Worm (Caenorhabditis elegans) whole organism, dauer: ENCODE measurements around the gene rsp-4.
"Not testable (repeated sequence)": the region's sequence is repeated elsewhere in the genome, so short reads cannot be mapped to it uniquely, and the experiment has no call there.

Source experiments
- unc-62 ChIP-seq: sonication (generic microtip); optimal IDR thresholded peaks from 2 replicates; lab custom pipeline; 2017; ENCODE audit warnings: missing biosample characterization, missing genetic modification reagents, missing genetic modification characterization

rsp-4 gene

DNA sequence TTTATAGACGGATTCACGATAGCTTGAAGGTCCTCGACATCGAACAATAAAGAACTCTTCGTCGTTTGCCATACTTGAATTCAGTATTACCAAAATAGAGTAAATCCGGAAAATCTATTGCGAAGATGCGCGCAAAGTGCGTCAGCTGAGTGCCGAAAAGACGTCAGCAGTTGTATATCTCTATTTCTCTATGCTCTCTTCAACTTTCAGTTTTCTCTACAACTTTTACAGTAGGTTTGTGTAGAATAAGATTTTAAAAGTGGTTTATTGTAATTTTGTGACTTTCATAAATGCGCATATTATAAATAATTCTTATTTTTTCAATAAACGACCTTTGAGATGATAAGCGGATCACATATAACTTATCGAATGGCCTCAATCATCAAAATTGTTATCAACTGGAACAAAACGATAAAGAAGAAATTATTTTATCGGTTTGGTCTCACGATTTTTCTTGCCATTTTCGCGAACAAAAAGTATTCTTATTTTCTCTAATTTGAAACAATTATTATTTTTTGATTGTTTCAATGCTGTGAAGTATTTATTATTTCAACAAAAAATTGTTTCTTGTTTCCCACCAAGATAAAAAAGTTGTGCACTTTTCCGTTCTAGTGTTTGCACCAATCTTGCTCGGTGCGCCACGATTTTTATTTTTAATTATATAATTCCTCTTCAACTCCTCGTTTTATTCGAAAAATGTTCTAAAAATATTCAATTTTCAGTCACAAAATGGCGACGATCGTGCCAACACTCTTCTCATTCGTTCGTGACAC, 15.2 kb downstream of the rsp-4 start, which contains the start of the genes agt-2 and F09E5.3:
agt-2 (minus strand) TSS at position 553 of the 773 bp plus-strand sequence.
F09E5.3 (plus strand) TSS at position 723 of the 773 bp plus-strand sequence.
- no peak for TF ChIP-seq unc-62 (GFP tag; lab: Kevin White, UChicago)

DNA sequence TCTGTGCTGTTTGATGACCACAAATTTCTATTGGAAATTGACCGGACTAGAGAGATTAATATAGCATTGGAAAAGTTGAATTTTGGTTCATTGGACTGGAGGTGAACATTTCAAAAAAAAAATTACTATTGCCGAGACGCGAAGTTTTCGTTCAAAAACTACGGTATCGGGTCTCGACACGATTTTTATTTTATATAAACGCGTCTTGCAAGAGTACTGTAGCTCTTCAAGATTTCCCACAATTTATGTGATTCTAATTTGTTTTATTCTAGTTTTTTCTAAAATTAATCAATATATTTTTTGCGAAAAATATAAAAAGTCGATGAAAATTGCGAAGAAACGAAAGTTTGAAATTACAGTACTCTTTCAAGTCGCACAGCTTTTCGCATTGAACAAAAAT, 18.0 kb downstream of the rsp-4 start, which contains the start of gene F09E5.12:
F09E5.12 (minus strand) TSS at position 101 of the 400 bp plus-strand sequence.
- TF ChIP-seq unc-62 (GFP tag; lab: Kevin White, UChicago), result no peak

DNA sequence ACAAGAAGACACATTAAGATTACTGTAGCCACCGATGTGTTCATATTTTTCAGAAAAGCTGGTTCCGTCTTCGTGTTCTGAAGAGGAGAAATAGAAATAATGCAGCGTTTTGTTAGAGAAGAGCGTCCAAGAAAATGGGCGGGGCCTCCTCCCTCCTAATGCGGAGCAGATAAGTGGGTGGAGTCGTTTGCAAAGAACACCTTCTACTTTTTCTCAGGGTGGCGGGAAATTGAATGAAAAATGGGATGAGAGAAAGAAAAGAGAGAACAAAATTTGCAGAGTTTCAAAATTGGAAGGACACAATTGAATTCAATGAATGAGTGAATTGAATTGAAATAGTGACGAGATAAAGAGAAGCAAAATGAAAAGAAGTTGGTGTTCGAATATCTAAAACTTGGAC, 23.0 kb downstream of the rsp-4 start, which contains the start of gene F09E5.16:
F09E5.16 (minus strand) TSS at position 101 of the 400 bp plus-strand sequence.
- TF ChIP-seq unc-62 (GFP tag; lab: Kevin White, UChicago), result no peak

- TF ChIP-seq unc-62 (GFP tag; lab: Kevin White, UChicago), result no peak
These were observed 24.1 kb downstream of the rsp-4 start for ce11 chrII:5364516-5364915.

DNA sequence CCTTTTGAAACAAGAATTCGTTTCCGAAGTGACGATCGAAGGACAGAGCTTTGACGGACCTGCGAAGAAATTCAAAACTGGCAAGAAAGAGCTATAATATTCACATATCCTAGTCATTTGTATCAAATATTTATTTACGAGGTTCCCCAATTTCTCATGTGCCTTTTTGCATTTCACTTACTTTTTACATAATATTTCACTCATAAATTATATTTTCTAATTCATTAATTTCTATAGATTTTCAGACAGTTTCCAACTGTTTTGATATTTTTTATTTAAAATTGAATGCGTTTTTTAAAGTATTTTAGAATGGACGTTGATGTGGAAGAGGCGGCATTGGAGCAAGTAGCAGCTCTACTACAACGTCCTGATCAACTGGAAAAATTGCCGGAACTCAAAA, 29.4 kb downstream of the rsp-4 start, which contains the start of gene sec-6:
sec-6 (plus strand) TSS at position 301 of the 400 bp plus-strand sequence.
- TF ChIP-seq unc-62 (GFP tag; lab: Kevin White, UChicago), result no peak

- TF ChIP-seq unc-62 (GFP tag; lab: Kevin White, UChicago), result no peak
These were observed 30.4 kb downstream of the rsp-4 start, which contains the start of the genes F09E5.11 and bmy-1 for ce11 chrII:5358137-5358745. F09E5.11 (minus strand) TSS chrII:5358187. bmy-1 (plus strand) TSS chrII:5358695.

DNA sequence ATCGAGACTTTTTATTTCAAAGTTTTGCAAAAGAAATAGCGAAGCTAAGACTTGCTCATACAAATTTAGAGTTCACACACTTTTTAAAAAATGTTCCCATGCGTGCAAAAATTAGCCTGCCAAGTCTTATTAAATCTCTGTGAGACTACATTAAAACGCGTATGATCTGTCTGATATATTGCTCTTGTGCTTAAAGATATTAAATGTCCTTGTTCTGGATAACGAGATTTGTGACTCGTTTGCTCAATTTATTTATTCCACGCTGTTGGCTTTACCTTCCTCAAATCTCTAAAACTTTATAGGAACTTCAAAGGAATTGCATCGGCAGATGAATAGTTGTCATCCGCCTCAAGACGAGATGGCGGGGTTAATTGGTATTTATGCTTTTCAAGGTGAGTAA, 33.3 kb downstream of the rsp-4 start, which contains the start of gene srg-69:
srg-69 (plus strand) TSS at position 301 of the 400 bp plus-strand sequence.
- TF ChIP-seq unc-62 (GFP tag; lab: Kevin White, UChicago), result no peak

DNA sequence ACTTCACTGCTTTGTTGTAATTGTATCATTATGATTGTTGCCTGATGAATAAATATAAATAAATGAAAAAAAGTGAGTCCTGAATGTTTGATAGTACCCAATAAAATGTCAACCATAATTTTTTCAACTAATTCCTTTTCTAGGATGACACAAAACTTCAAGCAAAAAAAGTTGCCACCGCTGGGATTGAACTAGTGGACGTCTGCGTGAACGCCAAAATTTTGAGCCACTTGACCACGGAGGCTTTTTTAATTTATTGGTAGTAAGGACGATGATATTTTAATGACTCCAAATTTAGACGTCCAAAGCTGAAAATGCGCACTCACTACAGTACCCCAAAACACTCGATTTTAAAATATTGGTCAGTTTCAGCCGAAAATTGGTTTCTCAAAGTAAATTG, 35.0 kb downstream of the rsp-4 start:
- TF ChIP-seq unc-62 (GFP tag; lab: Kevin White, UChicago), result no peak

DNA sequence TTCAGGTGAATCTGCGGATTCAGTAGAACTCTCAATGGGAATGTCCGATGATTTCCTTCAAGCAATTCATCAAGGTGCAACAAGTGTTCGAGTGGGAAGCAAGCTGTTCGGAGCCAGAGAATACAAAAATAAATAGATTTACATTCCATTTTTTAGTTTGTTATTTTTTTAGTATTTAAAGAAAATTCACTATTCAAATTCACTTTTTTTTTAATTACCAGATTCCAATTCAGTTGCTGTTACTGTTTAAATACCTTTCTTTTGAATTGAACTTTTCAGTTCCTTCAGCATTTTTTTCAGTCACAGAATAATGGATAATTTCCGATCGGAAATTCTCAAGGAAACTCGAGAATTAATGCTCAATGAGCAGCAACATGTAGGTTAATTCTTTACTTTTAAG, 36.8 kb downstream of the rsp-4 start, which contains the start of gene F09E5.7:
F09E5.7 (plus strand) TSS at position 301 of the 400 bp plus-strand sequence.
- no peak for TF ChIP-seq unc-62 (GFP tag; lab: Kevin White, UChicago)

ce11 chrII:5350357-5350756, 38.3 kb downstream of the rsp-4 start, which contains the start of gene F09E5.8:
F09E5.8 (plus strand) TSS chrII:5350669.
- TF ChIP-seq unc-62 (GFP tag; lab: Kevin White, UChicago), result not testable (repeated sequence)

- TF ChIP-seq unc-62 (GFP tag; lab: Kevin White, UChicago), result no peak
These were observed 43.9 kb downstream of the rsp-4 start, which contains the start of gene F09E5.14 for ce11 chrII:5344775-5345174. F09E5.14 (minus strand) TSS chrII:5344875.

ce11 chrII:5342412-5342811, 46.2 kb downstream of the rsp-4 start:
- no peak for TF ChIP-seq unc-62 (GFP tag; lab: Kevin White, UChicago)

DNA sequence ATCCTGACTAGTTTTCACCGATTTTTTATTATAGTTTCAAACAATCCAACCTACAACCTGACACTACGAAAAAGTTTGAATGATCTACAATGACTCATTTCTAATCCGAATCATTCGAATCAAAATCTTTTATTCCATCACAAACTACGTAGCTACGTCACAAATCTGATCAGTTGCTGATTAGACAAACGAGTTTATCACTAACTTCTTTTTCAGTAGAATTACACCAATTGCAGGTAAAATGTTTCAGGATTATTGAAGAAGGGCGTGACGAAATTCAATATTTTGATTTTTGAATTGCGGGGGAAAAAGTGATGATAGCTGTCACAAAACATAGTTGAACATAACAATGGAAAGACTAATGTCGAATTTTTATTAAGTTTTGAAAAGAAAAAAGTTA, 47.1 kb downstream of the rsp-4 start:
- TF ChIP-seq unc-62 (GFP tag; lab: Kevin White, UChicago), result no peak

DNA sequence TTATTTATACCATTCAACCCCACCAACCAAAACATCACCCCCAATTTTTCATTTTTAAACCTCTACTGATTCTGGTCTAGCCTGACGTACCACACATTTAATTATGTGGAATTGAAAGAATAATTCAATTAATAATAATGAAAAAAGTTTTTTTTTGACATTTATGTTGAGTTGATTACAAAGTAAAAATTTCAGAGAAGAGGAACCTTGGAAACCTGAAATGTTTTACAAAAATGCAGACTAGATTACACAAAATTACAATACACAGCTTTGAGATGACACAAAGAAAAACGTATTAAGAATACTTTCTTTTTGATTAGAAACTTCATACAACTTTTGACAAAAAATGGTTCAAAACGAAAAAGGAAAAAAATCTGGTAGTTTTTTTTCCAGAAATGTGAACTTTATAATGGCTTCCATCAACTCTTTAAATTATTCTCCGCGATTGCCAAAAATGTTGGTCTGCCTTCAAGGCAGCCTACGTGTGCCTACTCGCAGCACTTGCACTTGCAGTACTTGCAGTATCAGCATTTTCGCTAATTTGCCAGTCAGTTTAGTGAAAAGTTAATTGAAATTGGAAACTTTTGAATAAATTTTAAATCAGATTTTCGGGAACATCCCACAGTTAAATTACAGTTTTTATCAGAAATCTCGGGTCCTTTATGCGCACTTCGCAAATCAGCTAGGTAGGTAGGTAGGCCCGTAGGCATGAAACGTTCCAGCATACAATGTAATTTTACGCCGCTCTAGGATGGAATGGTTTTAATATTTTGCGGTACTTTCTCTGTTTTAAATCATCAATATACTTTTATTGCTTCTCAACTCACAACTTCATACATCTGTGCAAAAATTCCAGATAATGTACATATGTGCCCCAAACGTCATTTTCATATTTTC, 47.7 kb downstream of the rsp-4 start:
- no peak for TF ChIP-seq unc-62 (GFP tag; lab: Kevin White, UChicago)

ce11 chrII:5339547-5339946, 49.1 kb downstream of the rsp-4 start:
- no peak for TF ChIP-seq unc-62 (GFP tag; lab: Kevin White, UChicago)
